Worm (Caenorhabditis elegans) whole organism, young adult: ENCODE measurements around the gene idpp-15.

Experiments used
- B0035.1 ChIP-seq: sonication (generic microtip); optimal IDR thresholded peaks from 2 replicates; lab custom pipeline; 2016; ENCODE audit warnings: missing genetic modification characterization, mild to moderate bottlenecking, missing compliant biosample characterization, missing genotype, missing genetic modification reagents
- F37B4.10 ChIP-seq: fragments of 200-800 bp; sonication (Bioruptor generic); IDR thresholded peaks from 2 replicates; pipeline ENCODE4 v1.3.6; 2022; ENCODE audit warnings: missing genetic modification characterization, missing compliant biosample characterization
- F49E8.2 ChIP-seq: sonication (generic microtip); optimal IDR thresholded peaks from 3 replicates; lab custom pipeline; 2017; ENCODE audit warnings: missing genetic modification characterization, mild to moderate bottlenecking, missing compliant biosample characterization, antibody characterized with exemption, moderate library complexity; ENCODE audit not compliant: insufficient read depth
- Y53G8AR.9 ChIP-seq: fragments of 200-800 bp; sonication (Bioruptor generic); conservative IDR thresholded peaks from 2 replicates; pipeline ENCODE4 v1.3.6; 2022; ENCODE audit warnings: missing genetic modification reagents, missing genetic modification characterization, missing compliant biosample characterization
- Y56A3A.18 ChIP-seq: fragments of 200-800 bp; sonication (Bioruptor generic); IDR thresholded peaks from 2 replicates; pipeline ENCODE4 v1.3.6; 2022; ENCODE audit warnings: missing genetic modification reagents, missing genetic modification characterization, missing compliant biosample characterization
- Y95B8A.8 ChIP-seq: fragments of 200-800 bp; sonication (Bioruptor generic); IDR thresholded peaks from 2 replicates; pipeline ENCODE4 v1.3.6; 2022; ENCODE audit warnings: missing genetic modification reagents, missing genetic modification characterization, missing compliant biosample characterization
- aptf-3 ChIP-seq: fragments of 200-800 bp; sonication (Bioruptor generic); IDR thresholded peaks from 2 replicates; pipeline ENCODE4 v1.3.6; 2022; ENCODE audit warnings: missing genetic modification characterization, missing compliant biosample characterization
- attf-5 ChIP-seq: fragments of 200-800 bp; sonication (Bioruptor generic); optimal IDR thresholded peaks from 2 replicates; lab custom pipeline; 2018; ENCODE audit warnings: mild to moderate bottlenecking, missing genetic modification characterization, missing compliant biosample characterization
- cebp-1 ChIP-seq, 2 experiments: fragments of 200-800 bp in 1 of 2; sonication (Bioruptor generic) in 1 of 2; sonication (generic microtip) in 1 of 2; IDR thresholded peaks in 1 of 2; optimal IDR thresholded peaks in 1 of 2; 2 replicates each; pipeline versions ENCODE4 v1.3.6 to Lab custom; 2017 to 2022; ENCODE audit warnings: missing compliant biosample characterization in 2 of 2, missing genetic modification characterization in 2 of 2, mild to moderate bottlenecking in 1 of 2, missing genetic modification reagents in 1 of 2, moderate library complexity in 1 of 2
- cebp-2 ChIP-seq: fragments of 200-800 bp; sonication (Bioruptor generic); IDR thresholded peaks from 2 replicates; pipeline ENCODE4 v1.3.6; 2022; ENCODE audit warnings: missing genetic modification characterization, missing compliant biosample characterization
- chd-7 ChIP-seq: sonication (generic microtip); optimal IDR thresholded peaks from 2 replicates; lab custom pipeline; 2016; ENCODE audit warnings: mild to moderate bottlenecking, missing genetic modification characterization, moderate library complexity, missing compliant biosample characterization
- dox-1 ChIP-seq: fragments of 200-800 bp; sonication (Bioruptor generic); IDR thresholded peaks from 2 replicates; pipeline ENCODE4 v1.3.6; 2022; ENCODE audit warnings: missing genetic modification reagents, missing genetic modification characterization, missing compliant biosample characterization
- fkh-3 ChIP-seq: sonication (generic microtip); optimal IDR thresholded peaks from 2 replicates; lab custom pipeline; 2016; ENCODE audit warnings: mild to moderate bottlenecking, missing genetic modification characterization, missing compliant biosample characterization
- hlh-26 ChIP-seq: fragments of 200-800 bp; sonication (Bioruptor generic); conservative IDR thresholded peaks from 2 replicates; pipeline ENCODE4 v1.3.6; 2022; ENCODE audit warnings: missing genetic modification reagents, missing genetic modification characterization, missing compliant biosample characterization
- hmg-1.2 ChIP-seq: fragments of 200-800 bp; sonication (Bioruptor generic); IDR thresholded peaks from 2 replicates; pipeline ENCODE4 v1.3.6; 2022; ENCODE audit warnings: missing genetic modification reagents, missing genetic modification characterization, missing compliant biosample characterization
- let-607 ChIP-seq, 2 experiments: fragments of 200-800 bp in 1 of 2; sonication (Bioruptor generic) in 1 of 2; sonication (generic microtip) in 1 of 2; optimal IDR thresholded peaks; 2 replicates each; lab custom pipeline; 2016 to 2018; ENCODE audit warnings: mild to moderate bottlenecking in 2 of 2, missing compliant biosample characterization in 2 of 2, missing genetic modification characterization in 2 of 2, moderate library complexity in 2 of 2, missing genotype in 1 of 2
- lin-26 ChIP-seq: fragments of 200-800 bp; sonication (Bioruptor generic); IDR thresholded peaks from 2 replicates; pipeline ENCODE4 v1.3.6; 2022; ENCODE audit warnings: missing genetic modification reagents, missing genetic modification characterization, missing compliant biosample characterization
- lin-40 ChIP-seq: sonication (generic microtip); optimal IDR thresholded peaks from 2 replicates; lab custom pipeline; 2016; ENCODE audit warnings: missing genetic modification characterization, mild to moderate bottlenecking, missing compliant biosample characterization, missing genotype, missing genetic modification reagents
- lin-54 ChIP-seq: fragments of 200-800 bp; sonication (Bioruptor generic); optimal IDR thresholded peaks from 2 replicates; lab custom pipeline; 2018; ENCODE audit warnings: mild to moderate bottlenecking, missing genetic modification characterization, missing compliant biosample characterization
- lir-1 ChIP-seq: fragments of 200-800 bp; sonication (Bioruptor generic); conservative IDR thresholded peaks from 2 replicates; pipeline ENCODE4 v1.3.6; 2022; ENCODE audit warnings: missing genetic modification reagents, missing genetic modification characterization, missing compliant biosample characterization
- lsl-1 ChIP-seq: fragments of 200-800 bp; sonication (Bioruptor generic); optimal IDR thresholded peaks from 2 replicates; lab custom pipeline; 2018; ENCODE audit warnings: mild to moderate bottlenecking, missing genetic modification characterization, moderate library complexity, missing compliant biosample characterization
- madf-3 ChIP-seq: fragments of 200-800 bp; sonication (Bioruptor generic); IDR thresholded peaks from 2 replicates; pipeline ENCODE4 v1.3.6; 2022; ENCODE audit warnings: missing genetic modification reagents, missing genetic modification characterization, missing compliant biosample characterization
- madf-6 ChIP-seq: fragments of 200-800 bp; sonication (Bioruptor generic); IDR thresholded peaks from 2 replicates; pipeline ENCODE4 v1.3.6; 2022; ENCODE audit warnings: missing genetic modification reagents, missing genetic modification characterization, missing compliant biosample characterization
- madf-8 ChIP-seq: fragments of 200-800 bp; sonication (Bioruptor generic); conservative IDR thresholded peaks from 2 replicates; pipeline ENCODE4 v1.3.6; 2022; ENCODE audit warnings: missing genetic modification reagents, missing genetic modification characterization, missing compliant biosample characterization
- mcd-1 ChIP-seq: fragments of 200-800 bp; sonication (Bioruptor generic); IDR thresholded peaks from 2 replicates; pipeline ENCODE4 v1.3.6; 2022; ENCODE audit warnings: missing genetic modification reagents, missing genetic modification characterization, missing compliant biosample characterization
- mes-4 ChIP-seq: sonication (generic microtip); optimal IDR thresholded peaks from 2 replicates; lab custom pipeline; 2016; ENCODE audit warnings: missing genotype, missing genetic modification characterization, missing compliant biosample characterization
- mxl-1 ChIP-seq: sonication (generic microtip); optimal IDR thresholded peaks from 2 replicates; lab custom pipeline; 2016; ENCODE audit warnings: missing genetic modification characterization, missing compliant biosample characterization
- nhr-179 ChIP-seq: sonication (generic microtip); optimal IDR thresholded peaks from 2 replicates; lab custom pipeline; 2016; ENCODE audit warnings: mild to moderate bottlenecking, missing genetic modification characterization, missing compliant biosample characterization
- nhr-80 ChIP-seq: sonication (generic microtip); optimal IDR thresholded peaks from 2 replicates; lab custom pipeline; 2016; ENCODE audit warnings: missing genetic modification characterization, missing compliant biosample characterization
- rcor-1 ChIP-seq: fragments of 200-800 bp; sonication (Bioruptor generic); IDR thresholded peaks from 2 replicates; pipeline ENCODE4 v1.3.6; 2022; ENCODE audit warnings: missing genetic modification reagents, missing genetic modification characterization, missing compliant biosample characterization
- rpc-1 ChIP-seq, 2 experiments: fragments of 150-350 bp in 1 of 2; sonication (generic microtip) in 1 of 2; optimal IDR thresholded peaks; 2 replicates each; lab custom pipeline; 2014 to 2018; ENCODE audit warnings: missing biosample characterization in 1 of 2, missing genetic modification characterization in 1 of 2, missing genetic modification reagents in 1 of 2, missing genotype in 1 of 2
- sdz-38 ChIP-seq: sonication (generic microtip); optimal IDR thresholded peaks from 2 replicates; lab custom pipeline; 2016; ENCODE audit warnings: missing genotype, missing genetic modification characterization, missing compliant biosample characterization
- somi-1 ChIP-seq: fragments of 200-800 bp; sonication (Bioruptor generic); optimal IDR thresholded peaks from 2 replicates; lab custom pipeline; 2018; ENCODE audit warnings: mild to moderate bottlenecking, missing genetic modification characterization, missing compliant biosample characterization
- sptf-2 ChIP-seq: fragments of 200-800 bp; sonication (Bioruptor generic); optimal IDR thresholded peaks from 2 replicates; lab custom pipeline; 2018; ENCODE audit warnings: mild to moderate bottlenecking, missing genetic modification characterization, missing compliant biosample characterization
- tbp1 ChIP-seq: fragments of 200-800 bp; sonication (Bioruptor generic); optimal IDR thresholded peaks from 2 replicates; lab custom pipeline; 2018; ENCODE audit warnings: mild to moderate bottlenecking, missing genetic modification characterization, missing compliant biosample characterization
- tlf-1 ChIP-seq: fragments of 200-800 bp; sonication (Bioruptor generic); optimal IDR thresholded peaks from 2 replicates; lab custom pipeline; 2018; ENCODE audit warnings: mild to moderate bottlenecking, missing genetic modification characterization, missing compliant biosample characterization
- zfh-2 ChIP-seq: fragments of 200-800 bp; sonication (Bioruptor generic); conservative IDR thresholded peaks from 2 replicates; pipeline ENCODE4 v1.3.6; 2022; ENCODE audit warnings: missing genetic modification reagents, missing genetic modification characterization, missing compliant biosample characterization
- ztf-26 ChIP-seq: sonication (generic microtip); optimal IDR thresholded peaks from 2 replicates; lab custom pipeline; 2017; ENCODE audit warnings: missing genetic modification characterization, missing compliant biosample characterization

idpp-15 gene

ce11 chrIII:8504176-8504763 lies 20.6 kb upstream of the idpp-15 start:
- TF ChIP-seq aptf-3 (no peak), mes-4 (tag; lab: Kevin White, UChicago) (no peak), mxl-1 (no peak), hlh-26 (GFP tag; lab: Robert Waterston, UW) (no peak), attf-5 (GFP tag; lab: Kevin White, UChicago) (no peak), lir-1 (GFP tag; lab: Robert Waterston, UW) (no peak), Y56A3A.18 (GFP tag; lab: Robert Waterston, UW) (no peak), somi-1 (GFP tag; lab: Kevin White, UChicago) (no peak), lin-40 (tag; lab: Kevin White, UChicago) (no peak), let-607 (tag; optimal IDR thresholded peaks at IDR 0.05; lab: Kevin White, UChicago) (no peak), Y95B8A.8 (no peak), nhr-179 (no peak)

DNA sequence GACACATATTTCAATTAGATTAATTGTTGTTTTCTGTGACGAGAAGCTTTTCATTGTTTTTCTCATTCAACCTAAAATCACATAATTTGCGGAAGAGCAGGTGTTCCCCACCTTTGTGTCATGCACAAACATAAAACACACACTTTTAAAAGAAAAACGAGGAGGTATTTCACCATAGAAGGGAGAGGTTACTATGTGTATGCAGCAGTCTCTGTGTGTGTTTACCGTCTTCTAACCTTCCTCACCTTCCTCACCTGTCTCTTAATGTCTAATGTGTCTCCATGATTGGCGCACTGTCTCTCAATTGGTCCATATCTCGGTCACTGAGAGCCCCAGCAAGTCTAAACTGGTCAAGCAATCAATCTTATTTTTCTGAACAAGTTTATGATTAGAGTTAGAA lies 18.5 kb upstream of the idpp-15 start:
- no peak for TF ChIP-seq hlh-26 (GFP tag; lab: Robert Waterston, UW)
- TF ChIP-seq cebp-1 (GFP tag; IDR thresholded peaks at IDR 0.05; lab: Robert Waterston, UW) = no peak
- peak; percentile 15 for TF ChIP-seq cebp-1 (tag; optimal IDR thresholded peaks at IDR 0.05; lab: Kevin White, UChicago)

DNA sequence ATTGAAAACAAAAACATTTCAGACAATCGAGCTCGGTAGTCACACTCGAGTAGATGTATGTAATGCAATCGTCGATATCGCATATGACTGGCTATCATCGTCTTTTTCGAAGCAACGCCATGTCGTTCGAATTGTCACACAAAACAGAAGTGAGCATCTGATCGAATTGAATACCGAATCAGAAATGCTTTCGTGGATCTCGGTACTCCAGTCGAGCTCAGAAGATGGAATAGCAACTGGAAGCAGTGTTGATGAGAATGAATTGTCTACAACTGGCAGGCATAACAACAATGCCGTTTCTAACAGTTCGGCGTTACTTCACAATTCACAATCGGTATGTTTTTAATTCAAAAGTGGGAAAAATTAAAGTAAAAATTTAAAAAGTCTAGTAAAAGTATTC lies 15.7 kb upstream of the idpp-15 start:
- TF ChIP-seq mxl-1 (no peak), madf-3 (GFP tag; lab: Robert Waterston, UW) (0 out of 2 replicates have a peak, but pooled peaks have one; percentile 52), madf-6 (no peak)

- TF ChIP-seq madf-6 (0 out of 2 replicates have a peak, but pooled peaks have one; percentile 23), ztf-26 (tag; lab: Kevin White, UChicago) (no peak), B0035.1 (tag; lab: Kevin White, UChicago) (no peak), mcd-1 (GFP tag; lab: Robert Waterston, UW) (no peak), rpc-1 (optimal IDR thresholded peaks at IDR 0.05; lab: Kevin White, UChicago) (no peak), rpc-1 (tag; optimal IDR thresholded peaks at IDR 0.05; lab: Kevin White, UChicago) (no peak), cebp-2 (GFP tag; lab: Robert Waterston, UW) (no peak), let-607 (tag; optimal IDR thresholded peaks at IDR 0.05; lab: Kevin White, UChicago) (no peak), F37B4.10 (GFP tag; lab: Robert Waterston, UW) (no peak), attf-5 (GFP tag; lab: Kevin White, UChicago) (no peak), chd-7 (tag; lab: Kevin White, UChicago) (peak; percentile 14), tbp1 (GFP tag; lab: Kevin White, UChicago) (no peak), sptf-2 (GFP tag; lab: Kevin White, UChicago) (no peak), madf-8 (GFP tag; lab: Robert Waterston, UW) (no peak), lin-54 (no peak), tlf-1 (GFP tag; lab: Kevin White, UChicago) (no peak), fkh-3 (tag; lab: Kevin White, UChicago) (no peak), lsl-1 (GFP tag; lab: Kevin White, UChicago) (no peak), Y53G8AR.9 (no peak), hmg-1.2 (GFP tag; lab: Robert Waterston, UW) (0 out of 2 replicates have a peak, but pooled peaks have one; percentile 4), zfh-2 (GFP tag; lab: Robert Waterston, UW) (0 out of 2 replicates have a peak, but pooled peaks have one; percentile 19), dox-1 (GFP tag; lab: Robert Waterston, UW) (0 out of 2 replicates have a peak, but pooled peaks have one; percentile 8), F49E8.2 (tag; lab: Kevin White, UChicago) (no peak), nhr-80 (tag; lab: Kevin White, UChicago) (no peak), sdz-38 (tag; lab: Kevin White, UChicago) (no peak), rcor-1 (GFP tag; lab: Robert Waterston, UW) (no peak), lin-26 (no peak), Y95B8A.8 (no peak)
- TF ChIP-seq, all 124 proteins: peak for 5
Measured at ce11 chrIII:8509644-8510393, 15.1 kb upstream of the idpp-15 start.
